Worm (Caenorhabditis elegans) whole organism, L2 larva: ENCODE results near the gene R13H4.5.
A peak's percentile ranks its signal among the peaks of the same experiment; 100 is the strongest.

Source experiments
- C34F6.9 ChIP-seq: fragments of 150-350 bp; optimal IDR thresholded peaks from 2 replicates; lab custom pipeline; 2014; ENCODE audit warnings: missing biosample characterization, missing genetic modification characterization
- F13H6.1 ChIP-seq: sonication (generic microtip); optimal IDR thresholded peaks from 2 replicates; lab custom pipeline; 2016; ENCODE audit warnings: missing genetic modification characterization, missing compliant biosample characterization
- Y55F3AM.14 ChIP-seq: fragments of 200-800 bp; sonication (Bioruptor generic); optimal IDR thresholded peaks from 2 replicates; lab custom pipeline; 2018; ENCODE audit warnings: mild to moderate bottlenecking, missing genetic modification characterization, missing compliant biosample characterization
- ZK546.5 ChIP-seq: sonication (generic microtip); optimal IDR thresholded peaks from 2 replicates; lab custom pipeline; 2017; ENCODE audit warnings: missing biosample characterization, missing genetic modification characterization
- aly-2 ChIP-seq: fragments of 150-350 bp; optimal IDR thresholded peaks from 2 replicates; lab custom pipeline; 2014; ENCODE audit warnings: missing biosample characterization, missing genetic modification characterization
- blmp-1 ChIP-seq: sonication (generic microtip); optimal IDR thresholded peaks from 2 replicates; lab custom pipeline; 2017; ENCODE audit warnings: missing genetic modification characterization, mild to moderate bottlenecking, missing compliant biosample characterization, antibody characterized with exemption, moderate library complexity; ENCODE audit not compliant: insufficient read depth
- ceh-16 ChIP-seq: fragments of 150-350 bp; optimal IDR thresholded peaks from 2 replicates; lab custom pipeline; 2014; ENCODE audit warnings: missing biosample characterization, missing genetic modification characterization
- ceh-82 ChIP-seq: fragments of 150-350 bp; optimal IDR thresholded peaks from 2 replicates; lab custom pipeline; 2014; ENCODE audit warnings: missing biosample characterization, missing genetic modification characterization
- crh-2 ChIP-seq: sonication (generic microtip); optimal IDR thresholded peaks from 2 replicates; lab custom pipeline; 2017; ENCODE audit warnings: missing biosample characterization, missing genetic modification characterization
- dmd-4 ChIP-seq: sonication (generic microtip); optimal IDR thresholded peaks from 2 replicates; lab custom pipeline; 2017; ENCODE audit warnings: missing biosample characterization, missing genetic modification characterization
- elt-1 ChIP-seq: fragments of 150-350 bp; optimal IDR thresholded peaks from 2 replicates; lab custom pipeline; 2014; ENCODE audit warnings: missing biosample characterization, missing genetic modification characterization
- elt-3 ChIP-seq: sonication (generic microtip); optimal IDR thresholded peaks from 2 replicates; lab custom pipeline; 2017; ENCODE audit warnings: missing biosample characterization, missing genetic modification characterization
- fos-1 ChIP-seq: fragments of 150-350 bp; optimal IDR thresholded peaks from 2 replicates; lab custom pipeline; 2014; ENCODE audit warnings: missing biosample characterization, missing genetic modification characterization
- lin-13 ChIP-seq: fragments of 150-350 bp; optimal IDR thresholded peaks from 2 replicates; lab custom pipeline; 2014; ENCODE audit warnings: missing biosample characterization, missing genetic modification reagents, missing genetic modification characterization
- lin-39 ChIP-seq: fragments of 150-350 bp; optimal IDR thresholded peaks from 2 replicates; lab custom pipeline; 2014; ENCODE audit warnings: missing biosample characterization, missing genetic modification reagents, missing genetic modification characterization
- lsy-2 ChIP-seq, 2 experiments: fragments of 150-350 bp in 1 of 2; sonication (generic microtip) in 1 of 2; optimal IDR thresholded peaks; 2 replicates each; lab custom pipeline; 2014 to 2017; ENCODE audit warnings: missing biosample characterization in 2 of 2, missing genetic modification characterization in 2 of 2
- mab-5 ChIP-seq: fragments of 150-350 bp; optimal IDR thresholded peaks from 2 replicates; lab custom pipeline; 2014; ENCODE audit warnings: missing biosample characterization, missing genetic modification characterization
- mbf-1 ChIP-seq: sonication (generic microtip); optimal IDR thresholded peaks from 2 replicates; lab custom pipeline; 2017; ENCODE audit warnings: missing biosample characterization, missing genetic modification characterization
- mdl-1 ChIP-seq, 2 experiments: fragments of 150-350 bp in 1 of 2; sonication (generic microtip) in 1 of 2; optimal IDR thresholded peaks; 2 replicates each; lab custom pipeline; 2017; ENCODE audit warnings: missing biosample characterization in 2 of 2, missing genetic modification characterization in 2 of 2
- nhr-10 ChIP-seq: sonication (generic microtip); optimal IDR thresholded peaks from 2 replicates; lab custom pipeline; 2017; ENCODE audit warnings: missing biosample characterization, missing genetic modification characterization
- nhr-12 ChIP-seq: fragments of 150-350 bp; optimal IDR thresholded peaks from 2 replicates; lab custom pipeline; 2014; ENCODE audit warnings: missing biosample characterization, missing genetic modification characterization
- nhr-129 ChIP-seq: fragments of 150-350 bp; optimal IDR thresholded peaks from 2 replicates; lab custom pipeline; 2014; ENCODE audit warnings: missing biosample characterization, missing genetic modification characterization
- nhr-21 ChIP-seq: fragments of 150-350 bp; optimal IDR thresholded peaks from 2 replicates; lab custom pipeline; 2014; ENCODE audit warnings: missing biosample characterization, missing genetic modification characterization
- nhr-25 ChIP-seq: fragments of 150-350 bp; sonication (generic microtip); optimal IDR thresholded peaks from 3 replicates; lab custom pipeline; 2014; ENCODE audit warnings: missing biosample characterization, missing genetic modification characterization
- peb-1 ChIP-seq: fragments of 150-350 bp; optimal IDR thresholded peaks from 2 replicates; lab custom pipeline; 2014; ENCODE audit warnings: missing biosample characterization, missing genetic modification characterization
- sem-4 ChIP-seq: fragments of 150-350 bp; optimal IDR thresholded peaks from 2 replicates; lab custom pipeline; 2014; ENCODE audit warnings: missing biosample characterization, missing genetic modification reagents, missing genetic modification characterization
- skn-1 ChIP-seq: sonication (generic microtip); optimal IDR thresholded peaks from 2 replicates; lab custom pipeline; 2017; ENCODE audit warnings: missing biosample characterization, missing genetic modification characterization
- sma-3 ChIP-seq: sonication (generic microtip); optimal IDR thresholded peaks from 2 replicates; lab custom pipeline; 2016; ENCODE audit warnings: missing genetic modification reagents, missing genetic modification characterization, missing compliant biosample characterization
- sma-9 ChIP-seq, 2 experiments: fragments of 150-350 bp in 1 of 2; sonication (generic microtip) in 1 of 2; optimal IDR thresholded peaks; 2 replicates each; lab custom pipeline; 2014 to 2016; ENCODE audit warnings: missing genetic modification characterization in 2 of 2, mild to moderate bottlenecking in 1 of 2, missing biosample characterization in 1 of 2, missing compliant biosample characterization in 1 of 2, missing genetic modification reagents in 1 of 2, moderate library complexity in 1 of 2
- snpc-4 ChIP-seq: fragments of 150-350 bp; optimal IDR thresholded peaks from 2 replicates; lab custom pipeline; 2014; ENCODE audit warnings: missing biosample characterization, missing genetic modification characterization
- unc-39 ChIP-seq: fragments of 150-350 bp; optimal IDR thresholded peaks from 2 replicates; lab custom pipeline; 2014; ENCODE audit warnings: missing biosample characterization, missing genetic modification characterization
- unc-55 ChIP-seq: fragments of 150-350 bp; sonication (generic microtip); optimal IDR thresholded peaks from 3 replicates; lab custom pipeline; 2014; ENCODE audit warnings: missing biosample characterization, missing genetic modification reagents, missing genetic modification characterization
- ztf-1 ChIP-seq: fragments of 200-800 bp; sonication (Bioruptor generic); conservative IDR thresholded peaks from 2 replicates; pipeline ENCODE4 v1.3.6; 2022; ENCODE audit warnings: missing genetic modification characterization, missing compliant biosample characterization
- ztf-11 ChIP-seq: sonication (generic microtip); optimal IDR thresholded peaks from 2 replicates; lab custom pipeline; 2017; ENCODE audit warnings: missing biosample characterization, missing genetic modification characterization
- ztf-4 ChIP-seq: fragments of 150-350 bp; optimal IDR thresholded peaks from 2 replicates; lab custom pipeline; 2014; ENCODE audit warnings: missing biosample characterization, missing genetic modification characterization

The R13H4.5 gene

ce11 chrV:11861880-11862544 is 1.5 kb downstream of the R13H4.5 start:
- TF ChIP-seq lsy-2 (tag; optimal IDR thresholded peaks at IDR 0.05; lab: Kevin White, UChicago): peak in 1 of 2 experiments; percentile 20
- peak; percentile 63 for TF ChIP-seq fos-1 (tag; lab: Kevin White, UChicago)
- peak; percentile 27 for TF ChIP-seq sma-9 (GFP tag; optimal IDR thresholded peaks at IDR 0.05; lab: Kevin White, UChicago)
- no peak for TF ChIP-seq sma-9 (tag; optimal IDR thresholded peaks at IDR 0.05; lab: Kevin White, UChicago)
- no peak for TF ChIP-seq aly-2
- TF ChIP-seq crh-2: no peak
- peak; percentile 29 for TF ChIP-seq nhr-21 (tag; lab: Kevin White, UChicago)
- TF ChIP-seq skn-1 (tag; lab: Kevin White, UChicago): no peak
- TF ChIP-seq blmp-1 (tag; lab: Kevin White, UChicago): no peak

ce11 chrV:11862817-11863216 is 2.3 kb downstream of the R13H4.5 start, which contains the start of gene R13H4.6:
TSS of gene R13H4.6 (plus strand) at chrV:11863117.
- TF ChIP-seq Y55F3AM.14 (no peak), nhr-12 (tag; lab: Kevin White, UChicago) (no peak), nhr-10 (tag; lab: Kevin White, UChicago) (no peak), peb-1 (tag; lab: Kevin White, UChicago) (no peak), unc-39 (tag; lab: Kevin White, UChicago) (no peak)

- TF ChIP-seq sma-3 (GFP tag; lab: Kevin White, UChicago) (no peak), nhr-129 (tag; lab: Kevin White, UChicago) (no peak), nhr-25 (tag; lab: Kevin White, UChicago) (no peak), crh-2 (no peak), ZK546.5 (no peak), ceh-82 (no peak), lin-13 (GFP tag; lab: Kevin White, UChicago) (no peak), mbf-1 (no peak), mdl-1 (tag; optimal IDR thresholded peaks at IDR 0.05; lab: Kevin White, UChicago) (no peak), elt-1 (tag; lab: Kevin White, UChicago) (no peak), ztf-1 (GFP tag; lab: Robert Waterston, UW) (no peak), elt-3 (tag; lab: Kevin White, UChicago) (no peak), lsy-2 (tag; optimal IDR thresholded peaks at IDR 0.05; lab: Kevin White, UChicago) (no peak), nhr-12 (tag; lab: Kevin White, UChicago) (no peak), Y55F3AM.14 (no peak), dmd-4 (tag; lab: Kevin White, UChicago) (no peak), C34F6.9 (tag; lab: Kevin White, UChicago) (no peak), ztf-4 (tag; lab: Kevin White, UChicago) (no peak), F13H6.1 (tag; lab: Kevin White, UChicago) (no peak), sem-4 (tag; lab: Kevin White, UChicago) (no peak)
- TF ChIP-seq, all 48 proteins: peak for 0
Measured at ce11 chrV:11868142-11868541, 7.7 kb downstream of the R13H4.5 start, which contains the start of gene R13H4.7. TSS of gene R13H4.7 (minus strand) at chrV:11868242.

ce11 chrV:11875060-11875459 is 14.6 kb downstream of the R13H4.5 start, which contains the start of gene sulp-4:
TSS of gene sulp-4 (plus strand) at chrV:11875360.
- TF ChIP-seq lin-39 (tag; lab: Kevin White, UChicago) (no peak), mbf-1 (no peak), snpc-4 (tag; lab: Kevin White, UChicago) (no peak), F13H6.1 (tag; lab: Kevin White, UChicago) (no peak), sem-4 (tag; lab: Kevin White, UChicago) (no peak), C34F6.9 (tag; lab: Kevin White, UChicago) (no peak), unc-55 (no peak), nhr-21 (tag; lab: Kevin White, UChicago) (no peak)

- TF ChIP-seq peb-1 (tag; lab: Kevin White, UChicago): no peak
- no peak for TF ChIP-seq elt-3 (tag; lab: Kevin White, UChicago)
- no peak for TF ChIP-seq ceh-16
- TF ChIP-seq fos-1 (tag; lab: Kevin White, UChicago): no peak
- TF ChIP-seq mab-5 (tag; lab: Kevin White, UChicago): no peak
- TF ChIP-seq snpc-4 (tag; lab: Kevin White, UChicago): no peak
- TF ChIP-seq nhr-12 (tag; lab: Kevin White, UChicago): no peak
- no peak for TF ChIP-seq nhr-10 (tag; lab: Kevin White, UChicago)
- no peak for TF ChIP-seq ztf-11 (tag; lab: Kevin White, UChicago)
- TF ChIP-seq, all 48 proteins: peak for 0
Measured at ce11 chrV:11876657-11877056, 16.2 kb downstream of the R13H4.5 start.
